1 fruit fly cellular context compared by ENCODE assay signal in the genomic region with DNA sequence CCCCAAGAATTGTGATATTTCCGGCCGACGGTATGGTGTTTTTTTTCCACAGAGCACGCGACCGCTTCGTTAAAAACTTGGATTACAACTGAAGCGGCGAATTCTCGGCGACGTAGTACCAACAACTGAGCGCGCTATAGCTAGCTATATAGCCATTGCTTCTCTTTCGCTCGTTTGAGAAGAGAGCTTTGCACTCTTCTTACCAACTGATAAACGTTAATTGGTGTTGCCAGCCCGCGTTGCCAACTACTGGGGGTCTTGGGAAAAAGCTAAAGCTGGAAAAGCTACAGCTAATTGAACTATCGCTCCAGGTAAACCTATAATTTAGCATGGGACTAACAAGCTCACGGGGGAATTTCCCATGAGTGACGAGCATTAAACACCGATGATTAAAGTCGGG.
TF ChIP-seq lines count a peak whose summit lies in the region.

ATP8B (minus strand) TSS at position 64 of the 400 bp plus-strand sequence.

TF ChIP-seq in whole organism, embryonic, 481 proteins besides CTCF, POLR2A, EP300 and RAD21 (continued from another document):
- no peak for TF ChIP-seq Hey (tag; optimal IDR thresholded peaks at IDR 0.05; lab: Kevin White, UChicago)
- no peak for TF ChIP-seq CG7556 (GFP tag; optimal IDR thresholded peaks at IDR 0.05; lab: Kevin White, UChicago)
- TF ChIP-seq CG12769 (tag; optimal IDR thresholded peaks at IDR 0.05; lab: Kevin White, UChicago) = peak; percentile 73
- no peak for TF ChIP-seq CG18619 (GFP tag; optimal IDR thresholded peaks at IDR 0.05; lab: Kevin White, UChicago)
- no peak for TF ChIP-seq Vsx1 (GFP tag; optimal IDR thresholded peaks at IDR 0.05; lab: Kevin White, UChicago)
- no peak for TF ChIP-seq CG15011 (GFP tag; optimal IDR thresholded peaks at IDR 0.05; lab: Kevin White, UChicago)
- TF ChIP-seq Lpt (GFP tag; optimal IDR thresholded peaks at IDR 0.05; lab: Kevin White, UChicago) = no peak
- no peak for TF ChIP-seq pum (GFP tag; optimal IDR thresholded peaks at IDR 0.05; lab: Kevin White, UChicago)
- TF ChIP-seq Nf-YC (tag; optimal IDR thresholded peaks at IDR 0.05; lab: Kevin White, UChicago) = no peak
- TF ChIP-seq CG15073 (GFP tag; optimal IDR thresholded peaks at IDR 0.05; lab: Kevin White, UChicago) = no peak
- no peak for TF ChIP-seq gsb-n (tag; optimal IDR thresholded peaks at IDR 0.05; lab: Kevin White, UChicago)
- TF ChIP-seq CG34422 (GFP tag; IDR thresholded peaks at IDR 0.05; lab: Robert Waterston, UW) = no peak
- TF ChIP-seq fd96Cb (tag; optimal IDR thresholded peaks at IDR 0.05; lab: Kevin White, UChicago) = no peak
- peak; percentile 70 for TF ChIP-seq Jarid2 (GFP tag; optimal IDR thresholded peaks at IDR 0.05; lab: Kevin White, UChicago)
- no peak for TF ChIP-seq nerfin-1 (tag; optimal IDR thresholded peaks at IDR 0.05; lab: Kevin White, UChicago)
- no peak for TF ChIP-seq CG9215 (GFP tag; IDR thresholded peaks at IDR 0.05; lab: Robert Waterston, UW)
- TF ChIP-seq MESR4 (GFP tag; optimal IDR thresholded peaks at IDR 0.05; lab: Kevin White, UChicago) = no peak
- TF ChIP-seq Fer1 (GFP tag; optimal IDR thresholded peaks at IDR 0.05; lab: Kevin White, UChicago) = no peak
- no peak for TF ChIP-seq MTF-1 (GFP tag; optimal IDR thresholded peaks at IDR 0.05; lab: Kevin White, UChicago; ENCODE audit: borderline replicate concordance)
- TF ChIP-seq CG3163 (GFP tag; optimal IDR thresholded peaks at IDR 0.05; lab: Kevin White, UChicago) = peak; percentile 78
- TF ChIP-seq inv (GFP tag; IDR thresholded peaks at IDR 0.05; lab: Robert Waterston, UW; ENCODE audit: partially characterized antibody) = peak; percentile 18; the same call in 1 of the 2 replicates
- TF ChIP-seq CG10565 (GFP tag; optimal IDR thresholded peaks at IDR 0.05; lab: Kevin White, UChicago) = no peak
- no peak for TF ChIP-seq CG6254 (GFP tag; optimal IDR thresholded peaks at IDR 0.05; lab: Kevin White, UChicago)
- TF ChIP-seq CG4360 (GFP tag; IDR thresholded peaks at IDR 0.05; lab: Robert Waterston, UW) = no peak
- TF ChIP-seq zen2 (GFP tag; IDR thresholded peaks at IDR 0.05; lab: Robert Waterston, UW; ENCODE audit: partially characterized antibody) = peak; percentile 42; the same call in 1 of the 3 replicates
- no peak for TF ChIP-seq NfI (GFP tag; optimal IDR thresholded peaks at IDR 0.05; lab: Kevin White, UChicago)
- no peak for TF ChIP-seq CG33213 (GFP tag; optimal IDR thresholded peaks at IDR 0.05; lab: Kevin White, UChicago)
- TF ChIP-seq CG12104 (GFP tag; optimal IDR thresholded peaks at IDR 0.05; lab: Kevin White, UChicago) = no peak
- TF ChIP-seq zen (tag; optimal IDR thresholded peaks at IDR 0.05; lab: Kevin White, UChicago) = no peak
- TF ChIP-seq CG12744 (GFP tag; optimal IDR thresholded peaks at IDR 0.05; lab: Kevin White, UChicago) = no peak
- no peak for TF ChIP-seq Stat92E (GFP tag; optimal IDR thresholded peaks at IDR 0.05; lab: Kevin White, UChicago)
- TF ChIP-seq CG12299 (tag; optimal IDR thresholded peaks at IDR 0.05; lab: Kevin White, UChicago) = no peak
- no peak for TF ChIP-seq az2 (GFP tag; optimal IDR thresholded peaks at IDR 0.05; lab: Kevin White, UChicago)
- TF ChIP-seq CG2875 (GFP tag; optimal IDR thresholded peaks at IDR 0.05; lab: Kevin White, UChicago) = no peak
- no peak for TF ChIP-seq Dref (GFP tag; IDR thresholded peaks at IDR 0.05; lab: Robert Waterston, UW)
- TF ChIP-seq unc-4 (GFP tag; IDR thresholded peaks at IDR 0.05; lab: Robert Waterston, UW; ENCODE audit: partially characterized antibody) = no peak
- TF ChIP-seq stwl (tag; optimal IDR thresholded peaks at IDR 0.05; lab: Kevin White, UChicago) = no peak
- TF ChIP-seq CG1529 (GFP tag; optimal IDR thresholded peaks at IDR 0.05; lab: Kevin White, UChicago) = no peak
- no peak for TF ChIP-seq kni (GFP tag; optimal IDR thresholded peaks at IDR 0.05; lab: Kevin White, UChicago)
- TF ChIP-seq CG14014 (GFP tag; IDR thresholded peaks at IDR 0.05; lab: Robert Waterston, UW) = no peak
- TF ChIP-seq Mes4 (GFP tag; optimal IDR thresholded peaks at IDR 0.05; lab: Kevin White, UChicago) = no peak
- peak; percentile 56 to 69 for TF ChIP-seq Trl (optimal IDR thresholded peaks at IDR 0.05; lab: Kevin White, UChicago)
- no peak for TF ChIP-seq Trl (GFP tag; optimal IDR thresholded peaks at IDR 0.05; lab: Kevin White, UChicago)
- no peak for TF ChIP-seq MBD-R2 (GFP tag; IDR thresholded peaks at IDR 0.05; lab: Robert Waterston, UW)
- TF ChIP-seq crc (GFP tag; optimal IDR thresholded peaks at IDR 0.05; lab: Kevin White, UChicago) = no peak
- TF ChIP-seq CG9609 (GFP tag; optimal IDR thresholded peaks at IDR 0.05; lab: Kevin White, UChicago) = no peak
- TF ChIP-seq ind (GFP tag; optimal IDR thresholded peaks at IDR 0.05; lab: Kevin White, UChicago) = no peak
- TF ChIP-seq CG8478 (optimal IDR thresholded peaks at IDR 0.05; lab: Kevin White, UChicago) = no peak
- TF ChIP-seq CG12071 (GFP tag; optimal IDR thresholded peaks at IDR 0.05; lab: Kevin White, UChicago) = no peak
- no peak for TF ChIP-seq Hand (GFP tag; optimal IDR thresholded peaks at IDR 0.05; lab: Kevin White, UChicago)
- TF ChIP-seq gem (tag; optimal IDR thresholded peaks at IDR 0.05; lab: Kevin White, UChicago) = no peak
- TF ChIP-seq CG12391 (tag; optimal IDR thresholded peaks at IDR 0.05; lab: Kevin White, UChicago) = no peak
- no peak for TF ChIP-seq H2.0 (GFP tag; IDR thresholded peaks at IDR 0.05; lab: Robert Waterston, UW)
- TF ChIP-seq nerfin-2 (GFP tag; IDR thresholded peaks at IDR 0.05; lab: Robert Waterston, UW; ENCODE audit: partially characterized antibody) = no peak
- TF ChIP-seq CG9727 (GFP tag; optimal IDR thresholded peaks at IDR 0.05; lab: Kevin White, UChicago) = no peak
- no peak for TF ChIP-seq CG1603 (tag; optimal IDR thresholded peaks at IDR 0.05; lab: Kevin White, UChicago)
- no peak for TF ChIP-seq gfzf (GFP tag; optimal IDR thresholded peaks at IDR 0.05; lab: Kevin White, UChicago)
- TF ChIP-seq Hr39 (optimal IDR thresholded peaks at IDR 0.05; lab: Kevin White, UChicago) = no peak
- peak; percentile 19; the same call in 1 of the 3 replicates for TF ChIP-seq CG34224 (GFP tag; IDR thresholded peaks at IDR 0.05; lab: Robert Waterston, UW; ENCODE audit: partially characterized antibody)
- TF ChIP-seq Bdp1 (GFP tag; optimal IDR thresholded peaks at IDR 0.05; lab: Kevin White, UChicago) = no peak
- TF ChIP-seq otp (GFP tag; IDR thresholded peaks at IDR 0.05; lab: Robert Waterston, UW) = 0 out of 3 replicates have a peak, but pooled peaks have one; percentile 23
- no peak for TF ChIP-seq onecut (GFP tag; IDR thresholded peaks at IDR 0.05; lab: Robert Waterston, UW)
- no peak for TF ChIP-seq wdn (GFP tag; IDR thresholded peaks at IDR 0.05; lab: Robert Waterston, UW)
- TF ChIP-seq bbx (GFP tag; IDR thresholded peaks at IDR 0.05; lab: Robert Waterston, UW; ENCODE audit: partially characterized antibody) = no peak
- no peak for TF ChIP-seq CG6654 (GFP tag; optimal IDR thresholded peaks at IDR 0.05; lab: Kevin White, UChicago)
- TF ChIP-seq CG7963 (GFP tag; IDR thresholded peaks at IDR 0.05; lab: Robert Waterston, UW; ENCODE audit: partially characterized antibody) = no peak
- no peak for TF ChIP-seq Bgb (GFP tag; IDR thresholded peaks at IDR 0.05; lab: Robert Waterston, UW; ENCODE audit: partially characterized antibody)
- no peak for TF ChIP-seq CG17186 (GFP tag; optimal IDR thresholded peaks at IDR 0.05; lab: Kevin White, UChicago)
- TF ChIP-seq CG13123 (GFP tag; optimal IDR thresholded peaks at IDR 0.05; lab: Kevin White, UChicago) = no peak
- no peak for TF ChIP-seq tgo (GFP tag; IDR thresholded peaks at IDR 0.05; lab: Robert Waterston, UW)
- TF ChIP-seq ab (GFP tag; optimal IDR thresholded peaks at IDR 0.05; lab: Kevin White, UChicago) = no peak
- TF ChIP-seq corto (GFP tag; optimal IDR thresholded peaks at IDR 0.05; lab: Kevin White, UChicago) = no peak
- TF ChIP-seq crol (GFP tag; IDR thresholded peaks at IDR 0.05; lab: Robert Waterston, UW) = no peak
- TF ChIP-seq CG6683 (GFP tag; optimal IDR thresholded peaks at IDR 0.05; lab: Kevin White, UChicago) = no peak
- peak; percentile 26; the same call in 2 of the 3 replicates for TF ChIP-seq CG6791 (GFP tag; IDR thresholded peaks at IDR 0.05; lab: Robert Waterston, UW; ENCODE audit: partially characterized antibody)
- TF ChIP-seq NFAT (GFP tag; IDR thresholded peaks at IDR 0.05; lab: Robert Waterston, UW) = no peak
- TF ChIP-seq zf30C (GFP tag; optimal IDR thresholded peaks at IDR 0.05; lab: Kevin White, UChicago) = no peak
- TF ChIP-seq CG13296 (GFP tag; optimal IDR thresholded peaks at IDR 0.05; lab: Kevin White, UChicago) = no peak
- no peak for TF ChIP-seq CoRest (tag; optimal IDR thresholded peaks at IDR 0.05; lab: Kevin White, UChicago)
- no peak for TF ChIP-seq nom (GFP tag; optimal IDR thresholded peaks at IDR 0.05; lab: Kevin White, UChicago)
- no peak for TF ChIP-seq Deaf1 (tag; optimal IDR thresholded peaks at IDR 0.05; lab: Kevin White, UChicago)
- TF ChIP-seq pb (GFP tag; optimal IDR thresholded peaks at IDR 0.05; lab: Kevin White, UChicago) = no peak
- no peak for TF ChIP-seq CG11723 (GFP tag; optimal IDR thresholded peaks at IDR 0.05; lab: Kevin White, UChicago)
- TF ChIP-seq mld (GFP tag; IDR thresholded peaks at IDR 0.05; lab: Robert Waterston, UW; ENCODE audit: partially characterized antibody) = no peak
